Fruit fly (Drosophila melanogaster): ENCODE measurements around the gene Rpt5.

The Rpt5 gene

dm6 chr3R:23784925-23785680, 32.4 kb downstream of the Rpt5 start (continued):
- TF ChIP-seq Smox (GFP tag; optimal IDR thresholded peaks at IDR 0.05) (no peak), Met (GFP tag; optimal IDR thresholded peaks at IDR 0.05) (no peak), CG8119 (GFP tag; IDR thresholded peaks at IDR 0.05) (no peak)

dm6 chr3R:23786768-23787631, 34.3 kb downstream of the Rpt5 start:
- TF ChIP-seq vri (GFP tag; optimal IDR thresholded peaks at IDR 0.05) (no peak), CG1621 (tag; optimal IDR thresholded peaks at IDR 0.05) (peak; percentile 18), Blimp-1 (GFP tag; optimal IDR thresholded peaks at IDR 0.05) (no peak), CG31627 (GFP tag; optimal IDR thresholded peaks at IDR 0.05) (no peak), spab (GFP tag; optimal IDR thresholded peaks at IDR 0.05) (peak; percentile 35), dsx (GFP tag; optimal IDR thresholded peaks at IDR 0.05; ENCODE audit: poor library complexity, severe bottlenecking) (peak; percentile 88), CG6792 (GFP tag; optimal IDR thresholded peaks at IDR 0.05) (no peak), fd85E (GFP tag; optimal IDR thresholded peaks at IDR 0.05) (no peak), CG11294 (GFP tag; IDR thresholded peaks at IDR 0.05) (peak; percentile 49; the same call in 1 of the 2 replicates), CG16779 (tag; optimal IDR thresholded peaks at IDR 0.05) (no peak), achi (GFP tag; optimal IDR thresholded peaks at IDR 0.05) (peak; percentile 32), CG3032 (tag; optimal IDR thresholded peaks at IDR 0.05) (peak; percentile 78), acj6 (GFP tag; optimal IDR thresholded peaks at IDR 0.05) (peak; percentile 32), Met (GFP tag; optimal IDR thresholded peaks at IDR 0.05) (peak; percentile 23), Smox (GFP tag; optimal IDR thresholded peaks at IDR 0.05) (no peak), Sox102F (GFP tag; optimal IDR thresholded peaks at IDR 0.05) (no peak), CG34406 (GFP tag; optimal IDR thresholded peaks at IDR 0.05) (no peak), CG8319 (GFP tag; optimal IDR thresholded peaks at IDR 0.05) (no peak), Hr38 (GFP tag; optimal IDR thresholded peaks at IDR 0.05) (no peak), CG10669 (GFP tag; optimal IDR thresholded peaks at IDR 0.05) (peak; percentile 40), eg (GFP tag; IDR thresholded peaks at IDR 0.05) (peak; percentile 73), cyc (GFP tag; optimal IDR thresholded peaks at IDR 0.05) (peak; percentile 29), CG8632 (GFP tag; optimal IDR thresholded peaks at IDR 0.05) (no peak), Eip93F (GFP tag; optimal IDR thresholded peaks at IDR 0.05) (no peak), Hr39 (GFP tag; optimal IDR thresholded peaks at IDR 0.05) (no peak), CG3919 (GFP tag; optimal IDR thresholded peaks at IDR 0.05) (peak; percentile 83), svp (GFP tag) (no peak), pdm3 (GFP tag; optimal IDR thresholded peaks at IDR 0.05) (peak; percentile 12), CG4318 (GFP tag; optimal IDR thresholded peaks at IDR 0.05) (no peak), CG6854 (GFP tag; optimal IDR thresholded peaks at IDR 0.05) (no peak), ss (GFP tag; optimal IDR thresholded peaks at IDR 0.05) (peak; percentile 1 to 88), Sox14 (GFP tag; optimal IDR thresholded peaks at IDR 0.05) (peak; percentile 20), Eip75B (GFP tag; optimal IDR thresholded peaks at IDR 0.05) (peak; percentile 42), CG32006 (GFP tag; optimal IDR thresholded peaks at IDR 0.05) (peak; percentile 50), topi (GFP tag; optimal IDR thresholded peaks at IDR 0.05) (no peak), CG10631 (GFP tag; optimal IDR thresholded peaks at IDR 0.05) (peak; percentile 34), Sox15 (GFP tag; optimal IDR thresholded peaks at IDR 0.05) (no peak), CG6808 (GFP tag; optimal IDR thresholded peaks at IDR 0.05) (peak; percentile 44), Lpt (GFP tag; optimal IDR thresholded peaks at IDR 0.05) (no peak), CG11902 (GFP tag; optimal IDR thresholded peaks at IDR 0.05) (no peak), OdsH (GFP tag; optimal IDR thresholded peaks at IDR 0.05) (peak; percentile 24), Gug (GFP tag; IDR thresholded peaks at IDR 0.05) (peak; percentile 71), Ets21C (GFP tag; optimal IDR thresholded peaks at IDR 0.05) (no peak), CG15336 (GFP tag; IDR thresholded peaks at IDR 0.05) (peak; percentile 13; the same call in 1 of the 2 replicates), fkh (GFP tag; optimal IDR thresholded peaks at IDR 0.05) (no peak), net (GFP tag; optimal IDR thresholded peaks at IDR 0.05) (peak; percentile 44)

Data from whole organism, prepupa.